Fruit fly (Drosophila melanogaster) whole organism, embryonic: ENCODE results near the gene CG42585.

Experiments used
- Bdp1 ChIP-seq: fragments of 200-800 bp; sonication (Bioruptor generic); optimal IDR thresholded peaks from 3 replicates; lab custom pipeline; 2016; ENCODE audit warnings: missing biosample characterization, missing genetic modification characterization
- C15 ChIP-seq: fragments of 200-800 bp; sonication (Bioruptor generic); IDR thresholded peaks from 3 replicates; pipeline ENCODE4 v1.3.6; 2022; ENCODE audit warnings: missing biosample characterization, missing genetic modification characterization
- CG10209 ChIP-seq: fragments of 200-800 bp; sonication (Bioruptor generic); optimal IDR thresholded peaks from 3 replicates; lab custom pipeline; 2017; ENCODE audit warnings: missing biosample characterization, mild to moderate bottlenecking, missing genetic modification characterization, missing genetic modification reagents
- CG10267 ChIP-seq: fragments of 200-800 bp; sonication (Bioruptor generic); optimal IDR thresholded peaks from 2 replicates; lab custom pipeline; 2018; ENCODE audit warnings: missing biosample characterization, mild to moderate bottlenecking, missing genetic modification characterization, moderate library complexity
- CG10543 ChIP-seq: fragments of 200-800 bp; sonication (Bioruptor generic); optimal IDR thresholded peaks from 3 replicates; lab custom pipeline; 2017; ENCODE audit warnings: missing biosample characterization, mild to moderate bottlenecking, missing genetic modification characterization, moderate library complexity
- CG11093 ChIP-seq: fragments of 200-800 bp; sonication (Bioruptor generic); IDR thresholded peaks from 3 replicates; pipeline ENCODE4 v1.3.6; 2022; ENCODE audit warnings: missing biosample characterization, missing genetic modification characterization
- CG1233 ChIP-seq: fragments of 200-800 bp; sonication (Bioruptor generic); optimal IDR thresholded peaks from 4 replicates; lab custom pipeline; 2018; ENCODE audit warnings: missing biosample characterization, mild to moderate bottlenecking, missing genetic modification characterization
- CG13123 ChIP-seq: fragments of 200-800 bp; sonication (Bioruptor generic); optimal IDR thresholded peaks from 2 replicates; lab custom pipeline; 2016; ENCODE audit warnings: missing biosample characterization, missing genetic modification characterization
- CG16863 ChIP-seq: fragments of 200-800 bp; sonication (Bioruptor generic); optimal IDR thresholded peaks from 3 replicates; lab custom pipeline; 2016; ENCODE audit warnings: missing biosample characterization, missing genetic modification characterization
- CG17186 ChIP-seq: fragments of 200-800 bp; sonication (Bioruptor generic); optimal IDR thresholded peaks from 3 replicates; lab custom pipeline; 2017; ENCODE audit warnings: missing biosample characterization, missing genetic modification reagents, missing genetic modification characterization
- CG2199 ChIP-seq: fragments of 200-800 bp; sonication (Bioruptor generic); IDR thresholded peaks from 3 replicates; pipeline ENCODE4 v1.3.6; 2022; ENCODE audit warnings: missing biosample characterization, missing genetic modification characterization
- CG30020 ChIP-seq: fragments of 200-800 bp; optimal IDR thresholded peaks from 2 replicates; lab custom pipeline; 2019; ENCODE audit warnings: missing biosample characterization, mild to moderate bottlenecking, missing genetic modification characterization, moderate library complexity
- CG3065 ChIP-seq: fragments of 200-800 bp; sonication (Bioruptor generic); optimal IDR thresholded peaks from 2 replicates; lab custom pipeline; 2016; ENCODE audit warnings: missing biosample characterization, missing genetic modification characterization
- CG3163 ChIP-seq: fragments of 200-800 bp; sonication (Bioruptor generic); optimal IDR thresholded peaks from 3 replicates; lab custom pipeline; 2016; ENCODE audit warnings: missing biosample characterization, missing genetic modification characterization
- CG4328 ChIP-seq: fragments of 200-800 bp; sonication (Bioruptor generic); optimal IDR thresholded peaks from 3 replicates; lab custom pipeline; 2017; ENCODE audit warnings: missing biosample characterization, missing genetic modification reagents, missing genetic modification characterization
- CG4730 ChIP-seq: fragments of 200-800 bp; sonication (Bioruptor generic); IDR thresholded peaks from 2 replicates; pipeline ENCODE4 v1.3.6; 2022; ENCODE audit warnings: missing biosample characterization, missing genetic modification characterization
- CG6175 ChIP-seq: fragments of 200-800 bp; sonication (Bioruptor generic); IDR thresholded peaks from 3 replicates; pipeline ENCODE4 v1.3.6; 2022; ENCODE audit warnings: missing biosample characterization, missing genetic modification characterization
- CG6254 ChIP-seq: fragments of 200-800 bp; sonication (Bioruptor generic); optimal IDR thresholded peaks from 3 replicates; lab custom pipeline; 2017; ENCODE audit warnings: mild to moderate bottlenecking, missing biosample characterization, missing genetic modification reagents, missing genetic modification characterization
- CG8388 ChIP-seq: fragments of 200-800 bp; sonication (Bioruptor generic); optimal IDR thresholded peaks from 2 replicates; lab custom pipeline; 2019; ENCODE audit warnings: missing biosample characterization, mild to moderate bottlenecking, missing genetic modification characterization, moderate library complexity
- CG9817 ChIP-seq: fragments of 200-800 bp; sonication (Bioruptor generic); optimal IDR thresholded peaks from 2 replicates; lab custom pipeline; 2018; ENCODE audit warnings: missing biosample characterization, mild to moderate bottlenecking, missing genetic modification characterization, moderate library complexity
- CrebB ChIP-seq: fragments of 200-800 bp; sonication (Bioruptor generic); optimal IDR thresholded peaks from 3 replicates; lab custom pipeline; 2018; ENCODE audit warnings: missing biosample characterization, mild to moderate bottlenecking, missing genetic modification characterization
- HHEX ChIP-seq: fragments of 200-800 bp; sonication (Bioruptor generic); optimal IDR thresholded peaks from 3 replicates; lab custom pipeline; 2017; ENCODE audit warnings: missing biosample characterization, mild to moderate bottlenecking, missing genetic modification characterization, missing genetic modification reagents
- Hey ChIP-seq: fragments of 200-800 bp; sonication (Bioruptor generic); optimal IDR thresholded peaks from 3 replicates; lab custom pipeline; 2018; ENCODE audit warnings: missing biosample characterization, mild to moderate bottlenecking, missing genetic modification characterization
- Max ChIP-seq: fragments of 200-800 bp; sonication (Bioruptor generic); optimal IDR thresholded peaks from 2 replicates; lab custom pipeline; 2016; ENCODE audit warnings: missing biosample characterization, mild to moderate bottlenecking, missing genetic modification characterization
- NK7.1 ChIP-seq: fragments of 200-800 bp; sonication (Bioruptor generic); optimal IDR thresholded peaks from 3 replicates; lab custom pipeline; 2016; ENCODE audit warnings: missing biosample characterization, missing genetic modification characterization
- Nf-YA ChIP-seq: fragments of 200-800 bp; sonication (Bioruptor generic); IDR thresholded peaks from 2 replicates; pipeline ENCODE4 v1.3.6; 2022; ENCODE audit warnings: missing biosample characterization, missing genetic modification characterization
- PHDP ChIP-seq: fragments of 200-800 bp; sonication (Bioruptor generic); optimal IDR thresholded peaks from 3 replicates; lab custom pipeline; 2018; ENCODE audit warnings: missing biosample characterization, mild to moderate bottlenecking, missing genetic modification characterization, moderate library complexity
- Pdp1 ChIP-seq, 2 experiments: fragments of 200-800 bp; sonication (Bioruptor generic); optimal IDR thresholded peaks; 3 replicates each; lab custom pipeline; 2016; ENCODE audit warnings: missing biosample characterization in 2 of 2, missing genetic modification characterization in 2 of 2, mild to moderate bottlenecking in 1 of 2, moderate library complexity in 1 of 2
- Ptx1 ChIP-seq: fragments of 200-800 bp; sonication (Bioruptor generic); IDR thresholded peaks from 2 replicates; pipeline ENCODE4 v1.3.6; 2022; ENCODE audit warnings: missing biosample characterization, missing genetic modification characterization
- Ravus ChIP-seq: fragments of 200-800 bp; sonication (Bioruptor generic); IDR thresholded peaks from 2 replicates; pipeline ENCODE4 v1.3.6; 2022; ENCODE audit warnings: missing biosample characterization, missing genetic modification characterization
- Six4 ChIP-seq: fragments of 200-800 bp; sonication (Bioruptor generic); optimal IDR thresholded peaks from 2 replicates; lab custom pipeline; 2016; ENCODE audit warnings: missing biosample characterization, missing genetic modification characterization
- Vsx1 ChIP-seq: fragments of 200-800 bp; sonication (Bioruptor generic); optimal IDR thresholded peaks from 2 replicates; lab custom pipeline; 2017; ENCODE audit warnings: missing biosample characterization, mild to moderate bottlenecking, missing genetic modification characterization, missing genetic modification reagents
- ase ChIP-seq: fragments of 200-800 bp; sonication (Bioruptor generic); IDR thresholded peaks from 3 replicates; pipeline ENCODE4 v1.3.6; 2022; ENCODE audit warnings: missing biosample characterization, missing genetic modification characterization
- btn ChIP-seq: fragments of 200-800 bp; sonication (Bioruptor generic); optimal IDR thresholded peaks from 2 replicates; lab custom pipeline; 2016; ENCODE audit warnings: missing biosample characterization, missing genetic modification characterization
- caup ChIP-seq: fragments of 200-800 bp; sonication (Bioruptor generic); optimal IDR thresholded peaks from 3 replicates; lab custom pipeline; 2017; ENCODE audit warnings: missing biosample characterization, mild to moderate bottlenecking, missing genetic modification characterization, moderate library complexity; ENCODE audit not compliant: severe bottlenecking
- chn ChIP-seq: fragments of 200-800 bp; sonication (Bioruptor generic); optimal IDR thresholded peaks from 2 replicates; lab custom pipeline; 2016; ENCODE audit warnings: missing biosample characterization, missing genetic modification characterization
- crc ChIP-seq: fragments of 200-800 bp; sonication (Bioruptor generic); optimal IDR thresholded peaks from 2 replicates; lab custom pipeline; 2016; ENCODE audit warnings: missing biosample characterization, missing genetic modification characterization
- cwo ChIP-seq: fragments of 200-800 bp; sonication (Bioruptor generic); optimal IDR thresholded peaks from 3 replicates; lab custom pipeline; 2017; ENCODE audit warnings: missing biosample characterization, missing genetic modification characterization, mild to moderate bottlenecking, moderate library complexity, missing genetic modification reagents
- da ChIP-seq: fragments of 200-800 bp; sonication (Bioruptor generic); optimal IDR thresholded peaks from 2 replicates; lab custom pipeline; 2016; ENCODE audit warnings: missing biosample characterization, missing genetic modification characterization
- gcm ChIP-seq: fragments of 200-800 bp; sonication (Bioruptor generic); optimal IDR thresholded peaks from 2 replicates; lab custom pipeline; 2019; ENCODE audit warnings: missing biosample characterization, mild to moderate bottlenecking, missing genetic modification characterization, moderate library complexity
- gfzf ChIP-seq: fragments of 200-800 bp; sonication (Bioruptor generic); optimal IDR thresholded peaks from 2 replicates; lab custom pipeline; 2016; ENCODE audit warnings: missing biosample characterization, mild to moderate bottlenecking, missing genetic modification characterization, moderate library complexity
- gt ChIP-seq: fragments of 200-800 bp; sonication (Bioruptor generic); IDR thresholded peaks from 2 replicates; pipeline ENCODE4 v1.3.6; 2022; ENCODE audit warnings: missing biosample characterization, missing genetic modification characterization
- hbn ChIP-seq: fragments of 200-800 bp; sonication (Bioruptor generic); IDR thresholded peaks from 2 replicates; pipeline ENCODE4 v1.3.6; 2022; ENCODE audit warnings: missing biosample characterization, missing genetic modification characterization; ENCODE audit not compliant: partially characterized antibody
- her ChIP-seq: fragments of 200-800 bp; sonication (Bioruptor generic); optimal IDR thresholded peaks from 2 replicates; lab custom pipeline; 2016; ENCODE audit warnings: missing biosample characterization, missing genetic modification characterization
- odd ChIP-seq: fragments of 200-800 bp; sonication (Bioruptor generic); optimal IDR thresholded peaks from 2 replicates; lab custom pipeline; 2017; ENCODE audit warnings: missing biosample characterization, mild to moderate bottlenecking, missing genetic modification characterization
- pzg ChIP-seq: fragments of 200-800 bp; sonication (Bioruptor generic); optimal IDR thresholded peaks from 3 replicates; lab custom pipeline; 2018; ENCODE audit warnings: missing biosample characterization, mild to moderate bottlenecking, missing genetic modification characterization, moderate library complexity
- slbo ChIP-seq: fragments of 200-800 bp; sonication (Bioruptor generic); IDR thresholded peaks from 2 replicates; pipeline ENCODE4 v1.3.6; 2022; ENCODE audit warnings: missing biosample characterization, missing genetic modification characterization
- tio ChIP-seq: fragments of 200-800 bp; sonication (Bioruptor generic); optimal IDR thresholded peaks from 2 replicates; lab custom pipeline; 2017; ENCODE audit warnings: missing biosample characterization, missing genetic modification characterization, inconsistent platforms
- trem ChIP-seq: fragments of 200-800 bp; optimal IDR thresholded peaks from 3 replicates; lab custom pipeline; 2019; ENCODE audit warnings: missing biosample characterization, mild to moderate bottlenecking, missing genetic modification characterization, moderate library complexity
- unc-4 ChIP-seq: fragments of 200-800 bp; sonication (Bioruptor generic); IDR thresholded peaks from 2 replicates; pipeline ENCODE4 v1.3.6; 2022; ENCODE audit warnings: missing biosample characterization, missing genetic modification characterization; ENCODE audit not compliant: partially characterized antibody

The CG42585 gene

dm6 chr2L:14706194-14706593 is 33.5 kb upstream of the CG42585 start (continued):
- TF ChIP-seq Six4 (GFP tag; lab: Kevin White, UChicago), result peak; percentile 51
- TF ChIP-seq Hey (tag; lab: Kevin White, UChicago), result no peak
- TF ChIP-seq Max, result peak; percentile 67
- TF ChIP-seq chn (GFP tag; lab: Kevin White, UChicago), result peak; percentile 67
- no peak for TF ChIP-seq unc-4 (GFP tag; lab: Robert Waterston, UW)
- TF ChIP-seq Vsx1, result peak; percentile 16
- no peak for TF ChIP-seq gcm (GFP tag; lab: Kevin White, UChicago)
- no peak for TF ChIP-seq cwo (GFP tag; lab: Kevin White, UChicago)
- peak; percentile 73 for TF ChIP-seq CG10267 (tag; lab: Kevin White, UChicago)
- TF ChIP-seq CG8388 (GFP tag; lab: Kevin White, UChicago), result no peak
- TF ChIP-seq CG17186 (GFP tag; lab: Kevin White, UChicago), result peak; percentile 42
- TF ChIP-seq Ravus (GFP tag; lab: Robert Waterston, UW), result no peak
- TF ChIP-seq Nf-YA (GFP tag; lab: Robert Waterston, UW), result peak; percentile 42; the same call in 1 of the 2 replicates
- no peak for TF ChIP-seq hbn (GFP tag; lab: Robert Waterston, UW)
- TF ChIP-seq HHEX (GFP tag; lab: Kevin White, UChicago), result peak; percentile 29
- peak; percentile 76 for TF ChIP-seq her (GFP tag; lab: Kevin White, UChicago)
- peak; percentile 27 for TF ChIP-seq PHDP
- peak; percentile 79; the same call in 2 of the 3 replicates for TF ChIP-seq ase
- TF ChIP-seq CG10209, result peak; percentile 50
- TF ChIP-seq caup (GFP tag; lab: Kevin White, UChicago), result peak; percentile 82
- TF ChIP-seq gfzf (GFP tag; lab: Kevin White, UChicago), result peak; percentile 22
- peak; percentile 66 for TF ChIP-seq CG9817 (tag; lab: Kevin White, UChicago)
- TF ChIP-seq CG6254 (GFP tag; lab: Kevin White, UChicago), result no peak
- 0 out of 3 replicates have a peak, but pooled peaks have one; percentile 29 for TF ChIP-seq CG6175 (GFP tag; lab: Robert Waterston, UW)
- TF ChIP-seq Ptx1 (GFP tag; lab: Robert Waterston, UW), result peak; percentile 84
- peak; percentile 25; the same call in 1 of the 2 replicates for TF ChIP-seq gt (GFP tag; lab: Robert Waterston, UW)
- peak; percentile 36 for TF ChIP-seq CG3065 (GFP tag; lab: Kevin White, UChicago)
- TF ChIP-seq Pdp1 (GFP tag; optimal IDR thresholded peaks at IDR 0.05; lab: Kevin White, UChicago), result peak; percentile 72 to 84
- peak; percentile 54 for TF ChIP-seq da (GFP tag; lab: Kevin White, UChicago)
- peak; percentile 68 for TF ChIP-seq trem (tag; lab: Kevin White, UChicago)
- TF ChIP-seq CG4328 (GFP tag; lab: Kevin White, UChicago), result peak; percentile 49
- TF ChIP-seq crc, result peak; percentile 42
- peak; percentile 77 for TF ChIP-seq CG1233 (GFP tag; lab: Kevin White, UChicago)
- TF ChIP-seq CG4730 (GFP tag; lab: Robert Waterston, UW), result peak; percentile 44
- no peak for TF ChIP-seq C15 (GFP tag; lab: Robert Waterston, UW)
- TF ChIP-seq CG30020, result no peak
- peak; percentile 73 for TF ChIP-seq slbo (GFP tag; lab: Robert Waterston, UW)
- peak; percentile 33; the same call in 1 of the 3 replicates for TF ChIP-seq CG11093
- TF ChIP-seq pzg (GFP tag; lab: Kevin White, UChicago), result peak; percentile 8
- TF ChIP-seq CG13123 (GFP tag; lab: Kevin White, UChicago), result peak; percentile 78
- peak; percentile 52 for TF ChIP-seq CG3163
- peak; percentile 69 for TF ChIP-seq CG16863 (GFP tag; lab: Kevin White, UChicago)
- peak; percentile 15 for TF ChIP-seq tio (GFP tag; lab: Kevin White, UChicago)
- peak; percentile 42 for TF ChIP-seq Bdp1 (GFP tag; lab: Kevin White, UChicago)
- TF ChIP-seq NK7.1 (GFP tag; lab: Kevin White, UChicago), result peak; percentile 59
- peak; percentile 11 for TF ChIP-seq CrebB
- TF ChIP-seq odd (GFP tag; lab: Kevin White, UChicago), result no peak
- no peak for TF ChIP-seq CG10543 (GFP tag; lab: Kevin White, UChicago)
- peak; percentile 70 for TF ChIP-seq btn (GFP tag; lab: Kevin White, UChicago)
- peak; percentile 95 for TF ChIP-seq CG2199 (GFP tag; lab: Robert Waterston, UW)
